Worm (Caenorhabditis elegans): ENCODE results near the gene cct-1.

DNA sequence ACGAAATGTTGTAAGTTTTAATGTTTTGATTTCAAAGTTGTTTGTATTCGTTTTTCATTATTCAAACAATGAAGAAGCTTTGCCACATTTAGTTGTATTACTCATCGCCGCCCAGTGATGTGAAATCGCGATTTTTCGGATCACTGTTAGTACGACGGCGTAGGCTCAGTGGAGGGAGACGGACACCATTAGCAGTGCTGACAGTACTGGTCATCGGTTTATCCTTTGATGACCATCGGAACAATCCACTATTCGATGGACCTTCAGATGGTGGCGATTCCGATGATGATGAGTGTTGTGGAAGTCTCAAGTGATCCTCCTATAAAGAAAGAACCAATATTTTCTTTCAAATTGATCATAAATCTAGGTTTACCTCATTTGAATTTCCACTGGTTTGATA, 2.3 kb downstream of the cct-1 start:
- no peak for TF ChIP-seq dao-5 (tag; optimal IDR thresholded peaks at IDR 0.05)
- TF ChIP-seq W03F9.2 (tag; optimal IDR thresholded peaks at IDR 0.05) = no peak
- TF ChIP-seq him-1 (tag; optimal IDR thresholded peaks at IDR 0.05) = no peak
